Fruit fly (Drosophila melanogaster) whole organism, embryonic: ENCODE data around the gene Acsx4.

Source experiments
- CG10321 ChIP-seq: fragments of 200-800 bp; sonication (Bioruptor generic); IDR thresholded peaks from 2 replicates; pipeline ENCODE4 v1.3.6; 2022; ENCODE audit warnings: missing biosample characterization, missing genetic modification characterization
- CG11398 ChIP-seq: fragments of 200-800 bp; sonication (Bioruptor generic); optimal IDR thresholded peaks from 2 replicates; lab custom pipeline; 2016; ENCODE audit warnings: missing biosample characterization, missing genetic modification characterization
- CG14050 ChIP-seq: fragments of 200-800 bp; sonication (Bioruptor generic); IDR thresholded peaks from 3 replicates; pipeline ENCODE4 v1.3.6; 2022; ENCODE audit warnings: missing biosample characterization, missing genetic modification characterization
- CG15601 ChIP-seq: fragments of 200-800 bp; sonication (Bioruptor generic); optimal IDR thresholded peaks from 3 replicates; lab custom pipeline; 2019; ENCODE audit warnings: missing biosample characterization, mild to moderate bottlenecking, missing genetic modification characterization, moderate library complexity
- CG16813 ChIP-seq: fragments of 200-800 bp; sonication (Bioruptor generic); IDR thresholded peaks from 3 replicates; pipeline ENCODE4 v1.3.6; 2022; ENCODE audit warnings: missing biosample characterization, missing genetic modification characterization; ENCODE audit not compliant: partially characterized antibody
- CG2199 ChIP-seq: fragments of 200-800 bp; sonication (Bioruptor generic); IDR thresholded peaks from 3 replicates; pipeline ENCODE4 v1.3.6; 2022; ENCODE audit warnings: missing biosample characterization, missing genetic modification characterization
- CG30431 ChIP-seq: fragments of 200-800 bp; sonication (Bioruptor generic); optimal IDR thresholded peaks from 2 replicates; lab custom pipeline; 2017; ENCODE audit warnings: missing biosample characterization, missing genetic modification characterization
- CG34224 ChIP-seq: fragments of 200-800 bp; sonication (Bioruptor generic); IDR thresholded peaks from 3 replicates; pipeline ENCODE4 v1.3.6; 2022; ENCODE audit warnings: missing biosample characterization, missing genetic modification characterization; ENCODE audit not compliant: partially characterized antibody
- CG34422 ChIP-seq: fragments of 200-800 bp; sonication (Bioruptor generic); IDR thresholded peaks from 3 replicates; pipeline ENCODE4 v1.3.6; 2022; ENCODE audit warnings: missing biosample characterization, missing genetic modification characterization
- CG42726 ChIP-seq: fragments of 200-800 bp; sonication (Bioruptor generic); IDR thresholded peaks from 2 replicates; pipeline ENCODE4 v1.3.6; 2022; ENCODE audit warnings: missing biosample characterization, missing genetic modification characterization; ENCODE audit not compliant: partially characterized antibody
- CG7745 ChIP-seq: fragments of 200-800 bp; sonication (Bioruptor generic); optimal IDR thresholded peaks from 2 replicates; lab custom pipeline; 2018; ENCODE audit warnings: missing biosample characterization, mild to moderate bottlenecking, missing genetic modification characterization, moderate library complexity
- CG9727 ChIP-seq: fragments of 200-800 bp; sonication (Bioruptor generic); optimal IDR thresholded peaks from 3 replicates; lab custom pipeline; 2017; ENCODE audit warnings: missing biosample characterization, mild to moderate bottlenecking, missing genetic modification characterization
- Dll ChIP-seq: fragments of 200-800 bp; sonication (Bioruptor generic); IDR thresholded peaks from 4 replicates; pipeline ENCODE4 v1.3.6; 2022; ENCODE audit warnings: missing biosample characterization, missing genetic modification characterization; ENCODE audit not compliant: partially characterized antibody
- Doc3 ChIP-seq: fragments of 200-800 bp; sonication (Bioruptor generic); IDR thresholded peaks from 3 replicates; pipeline ENCODE4 v1.3.6; 2022; ENCODE audit warnings: missing biosample characterization, missing genetic modification characterization; ENCODE audit not compliant: partially characterized antibody
- Gug ChIP-seq: fragments of 200-800 bp; sonication (Bioruptor generic); IDR thresholded peaks from 4 replicates; pipeline ENCODE4 v1.3.6; 2022; ENCODE audit warnings: missing biosample characterization, missing genetic modification characterization
- HLH4C ChIP-seq: fragments of 200-800 bp; sonication (Bioruptor generic); IDR thresholded peaks from 3 replicates; pipeline ENCODE4 v1.3.6; 2022; ENCODE audit warnings: missing biosample characterization, missing genetic modification characterization; ENCODE audit not compliant: partially characterized antibody
- MTF-1 ChIP-seq: fragments of 200-800 bp; sonication (Bioruptor generic); optimal IDR thresholded peaks from 2 replicates; lab custom pipeline; 2018; ENCODE audit warnings: missing biosample characterization, mild to moderate bottlenecking, missing genetic modification characterization, borderline replicate concordance
- Med ChIP-seq: fragments of 200-800 bp; sonication (Bioruptor generic); peaks from one replicate; lab custom pipeline; 2016; ENCODE audit warnings: missing biosample characterization, missing genetic modification characterization, mild to moderate bottlenecking, inconsistent platforms, moderate library complexity
- Meics ChIP-seq: fragments of 200-800 bp; sonication (Bioruptor generic); optimal IDR thresholded peaks from 2 replicates; lab custom pipeline; 2017; ENCODE audit warnings: missing biosample characterization, mild to moderate bottlenecking, missing genetic modification characterization
- Mrtf ChIP-seq: fragments of 200-800 bp; sonication (Bioruptor generic); IDR thresholded peaks from 3 replicates; pipeline ENCODE4 v1.3.6; 2022; ENCODE audit warnings: missing biosample characterization, missing genetic modification characterization
- Pdp1 ChIP-seq, 2 experiments: fragments of 200-800 bp; sonication (Bioruptor generic); optimal IDR thresholded peaks; 3 replicates each; lab custom pipeline; 2016; ENCODE audit warnings: missing biosample characterization in 2 of 2, missing genetic modification characterization in 2 of 2, mild to moderate bottlenecking in 1 of 2, moderate library complexity in 1 of 2
- Scr ChIP-seq: fragments of 200-800 bp; sonication (Bioruptor generic); IDR thresholded peaks from 2 replicates; pipeline ENCODE4 v1.3.6; 2022; ENCODE audit warnings: missing biosample characterization, missing genetic modification characterization; ENCODE audit not compliant: partially characterized antibody
- Stat92E ChIP-seq, 3 experiments: fragments of >200 bp in 2 of 3; fragments of 200-800 bp in 1 of 3; sonication (Bioruptor generic) in 1 of 3; optimal IDR thresholded peaks; 2 replicates each; lab custom pipeline; 2017 to 2019; ENCODE audit warnings: missing biosample characterization in 3 of 3, missing genetic modification characterization in 3 of 3, mild to moderate bottlenecking in 1 of 3, moderate library complexity in 1 of 3
- TFAM ChIP-seq: fragments of 200-800 bp; sonication (Bioruptor generic); optimal IDR thresholded peaks from 2 replicates; lab custom pipeline; 2017; ENCODE audit warnings: missing biosample characterization, missing genetic modification characterization, inconsistent platforms
- ara ChIP-seq: fragments of 200-800 bp; sonication (Bioruptor generic); IDR thresholded peaks from 2 replicates; pipeline ENCODE4 v1.3.6; 2022; ENCODE audit warnings: missing biosample characterization, missing genetic modification characterization
- bbx ChIP-seq: fragments of 200-800 bp; sonication (Bioruptor generic); IDR thresholded peaks from 2 replicates; pipeline ENCODE4 v1.3.6; 2022; ENCODE audit warnings: missing biosample characterization, missing genetic modification characterization; ENCODE audit not compliant: partially characterized antibody
- chinmo ChIP-seq: fragments of 200-800 bp; sonication (Bioruptor generic); IDR thresholded peaks from 4 replicates; pipeline ENCODE4 v1.3.6; 2022; ENCODE audit warnings: missing biosample characterization, missing genetic modification characterization; ENCODE audit not compliant: partially characterized antibody
- eve ChIP-seq, 2 experiments: fragments of >200 bp; optimal IDR thresholded peaks; 2 replicates each; lab custom pipeline; 2017; ENCODE audit warnings: missing biosample characterization in 2 of 2, missing genetic modification characterization in 2 of 2
- fd102C ChIP-seq: fragments of 200-800 bp; sonication (Bioruptor generic); optimal IDR thresholded peaks from 2 replicates; lab custom pipeline; 2018; ENCODE audit warnings: missing biosample characterization, mild to moderate bottlenecking, missing genetic modification characterization, moderate library complexity
- gce ChIP-seq: fragments of 200-800 bp; sonication (Bioruptor generic); IDR thresholded peaks from 3 replicates; pipeline ENCODE4 v1.3.6; 2022; ENCODE audit warnings: missing biosample characterization, missing genetic modification characterization
- hbn ChIP-seq: fragments of 200-800 bp; sonication (Bioruptor generic); IDR thresholded peaks from 2 replicates; pipeline ENCODE4 v1.3.6; 2022; ENCODE audit warnings: missing biosample characterization, missing genetic modification characterization; ENCODE audit not compliant: partially characterized antibody
- inv ChIP-seq: fragments of 200-800 bp; sonication (Bioruptor generic); IDR thresholded peaks from 2 replicates; pipeline ENCODE4 v1.3.6; 2022; ENCODE audit warnings: missing biosample characterization, missing genetic modification characterization; ENCODE audit not compliant: partially characterized antibody
- knrl ChIP-seq: fragments of 200-800 bp; sonication (Bioruptor generic); IDR thresholded peaks from 3 replicates; pipeline ENCODE4 v1.3.6; 2022; ENCODE audit warnings: missing biosample characterization, missing genetic modification characterization; ENCODE audit not compliant: partially characterized antibody
- lab ChIP-seq: fragments of 200-800 bp; sonication (Bioruptor generic); optimal IDR thresholded peaks from 3 replicates; lab custom pipeline; 2017; ENCODE audit warnings: missing biosample characterization, missing genetic modification characterization, mild to moderate bottlenecking, moderate library complexity, missing genetic modification reagents
- mld ChIP-seq: fragments of 200-800 bp; sonication (Bioruptor generic); IDR thresholded peaks from 3 replicates; pipeline ENCODE4 v1.3.6; 2022; ENCODE audit warnings: missing biosample characterization, missing genetic modification characterization; ENCODE audit not compliant: partially characterized antibody
- nmo ChIP-seq: fragments of 200-800 bp; sonication (Bioruptor generic); optimal IDR thresholded peaks from 2 replicates; lab custom pipeline; 2018; ENCODE audit warnings: missing biosample characterization, mild to moderate bottlenecking, missing genetic modification characterization, moderate library complexity
- oc ChIP-seq: fragments of 200-800 bp; sonication (Bioruptor generic); optimal IDR thresholded peaks from 2 replicates; lab custom pipeline; 2018; ENCODE audit warnings: missing biosample characterization, mild to moderate bottlenecking, missing genetic modification characterization, moderate library complexity
- otp ChIP-seq: fragments of 200-800 bp; sonication (Bioruptor generic); IDR thresholded peaks from 3 replicates; pipeline ENCODE4, ENCODE4 v1.3.6; 2022; ENCODE audit warnings: missing biosample characterization, missing genetic modification characterization
- pho ChIP-seq: fragments of 200-800 bp; sonication (Bioruptor generic); optimal IDR thresholded peaks from 2 replicates; lab custom pipeline; 2016; ENCODE audit warnings: missing biosample characterization, missing genetic modification characterization
- sna ChIP-seq: fragments of 200-800 bp; sonication (Bioruptor generic); IDR thresholded peaks from 2 replicates; pipeline ENCODE4 v1.3.6; 2022; ENCODE audit warnings: missing biosample characterization, missing genetic modification characterization; ENCODE audit not compliant: partially characterized antibody
- stc ChIP-seq: fragments of 200-800 bp; sonication (Bioruptor generic); IDR thresholded peaks from 2 replicates; pipeline ENCODE4 v1.3.6; 2022; ENCODE audit warnings: missing biosample characterization, missing genetic modification characterization
- tna ChIP-seq: fragments of 200-800 bp; sonication (Bioruptor generic); IDR thresholded peaks from 2 replicates; pipeline ENCODE4 v1.3.6; 2022; ENCODE audit warnings: missing biosample characterization, missing genetic modification characterization; ENCODE audit not compliant: partially characterized antibody
- unc-4 ChIP-seq: fragments of 200-800 bp; sonication (Bioruptor generic); IDR thresholded peaks from 2 replicates; pipeline ENCODE4 v1.3.6; 2022; ENCODE audit warnings: missing biosample characterization, missing genetic modification characterization; ENCODE audit not compliant: partially characterized antibody
- vnd ChIP-seq: fragments of 200-800 bp; sonication (Bioruptor generic); IDR thresholded peaks from 3 replicates; pipeline ENCODE4 v1.3.6; 2022; ENCODE audit warnings: missing biosample characterization, missing genetic modification characterization; ENCODE audit not compliant: partially characterized antibody
- zen2 ChIP-seq: fragments of 200-800 bp; sonication (Bioruptor generic); IDR thresholded peaks from 3 replicates; pipeline ENCODE4 v1.3.6; 2022; ENCODE audit warnings: missing biosample characterization, missing genetic modification characterization; ENCODE audit not compliant: partially characterized antibody

Gene Acsx4

dm6 chr3R:19790805-19791572, 7.7 kb downstream of the Acsx4 start:
- TF ChIP-seq CG42726 (GFP tag; lab: Robert Waterston, UW) (peak; percentile 80; the same call in 1 of the 2 replicates), Mrtf (no peak), Dll (GFP tag; lab: Robert Waterston, UW) (peak; percentile 64; the same call in 3 of the 4 replicates), CG15601 (tag; lab: Kevin White, UChicago) (no peak), pho (GFP tag; lab: Kevin White, UChicago) (no peak), tna (GFP tag; lab: Robert Waterston, UW) (peak; percentile 93), CG9727 (GFP tag; lab: Kevin White, UChicago) (no peak), hbn (0 out of 2 replicates have a peak, but pooled peaks have one; percentile 29), CG2199 (GFP tag; lab: Robert Waterston, UW) (no peak), HLH4C (GFP tag; lab: Robert Waterston, UW) (peak; percentile 86), MTF-1 (GFP tag; lab: Kevin White, UChicago) (no peak), zen2 (GFP tag; lab: Robert Waterston, UW) (peak; percentile 73; the same call in 2 of the 3 replicates), unc-4 (GFP tag; lab: Robert Waterston, UW) (no peak; the same call in 1 of the 2 replicates), CG11398 (GFP tag; lab: Kevin White, UChicago) (no peak), vnd (GFP tag; lab: Robert Waterston, UW) (peak; percentile 78; the same call in 2 of the 3 replicates), Scr (GFP tag; lab: Robert Waterston, UW) (peak; percentile 79), fd102C (GFP tag; lab: Kevin White, UChicago) (peak; percentile 25), TFAM (GFP tag; lab: Kevin White, UChicago) (no peak), Stat92E (GFP tag; optimal IDR thresholded peaks at IDR 0.05; lab: Kevin White, UChicago) (peak in 1 of 3 experiments; percentile 7), oc (peak; percentile 45), Med (GFP tag; lab: Kevin White, UChicago) (peak; percentile 47), nmo (GFP tag; lab: Kevin White, UChicago) (no peak), Doc3 (GFP tag; lab: Robert Waterston, UW) (peak; percentile 38; the same call in 1 of the 3 replicates), mld (GFP tag; lab: Robert Waterston, UW) (peak; percentile 95), knrl (GFP tag; lab: Robert Waterston, UW) (peak; percentile 79), sna (GFP tag; lab: Robert Waterston, UW) (peak; percentile 65), stc (GFP tag; lab: Robert Waterston, UW) (0 out of 2 replicates have a peak, but pooled peaks have one; percentile 12), CG10321 (GFP tag; lab: Robert Waterston, UW) (no peak), lab (GFP tag; lab: Kevin White, UChicago) (no peak), ara (GFP tag; lab: Robert Waterston, UW) (no peak), CG14050 (GFP tag; lab: Robert Waterston, UW) (no peak), Pdp1 (GFP tag; optimal IDR thresholded peaks at IDR 0.05; lab: Kevin White, UChicago) (peak in 1 of 2 experiments; percentile 94), CG16813 (GFP tag; lab: Robert Waterston, UW) (peak; percentile 90), CG30431 (GFP tag; lab: Kevin White, UChicago) (no peak), inv (GFP tag; lab: Robert Waterston, UW) (peak; percentile 63), Gug (GFP tag; lab: Robert Waterston, UW) (no peak), gce (GFP tag; lab: Robert Waterston, UW) (no peak), bbx (peak; percentile 92), otp (no peak), chinmo (GFP tag; lab: Robert Waterston, UW) (0 out of 4 replicates have a peak, but pooled peaks have one; percentile 64), Meics (GFP tag; lab: Kevin White, UChicago) (no peak), CG34422 (no peak), CG34224 (GFP tag; lab: Robert Waterston, UW) (peak; percentile 70), CG7745 (tag; lab: Kevin White, UChicago) (no peak), eve (GFP tag; optimal IDR thresholded peaks at IDR 0.05; lab: Kevin White, UChicago) (peak in 1 of 2 experiments; percentile 53)
